Fruit fly (Drosophila melanogaster): Measurements from ENCODE around the gene ovo.

DNA sequence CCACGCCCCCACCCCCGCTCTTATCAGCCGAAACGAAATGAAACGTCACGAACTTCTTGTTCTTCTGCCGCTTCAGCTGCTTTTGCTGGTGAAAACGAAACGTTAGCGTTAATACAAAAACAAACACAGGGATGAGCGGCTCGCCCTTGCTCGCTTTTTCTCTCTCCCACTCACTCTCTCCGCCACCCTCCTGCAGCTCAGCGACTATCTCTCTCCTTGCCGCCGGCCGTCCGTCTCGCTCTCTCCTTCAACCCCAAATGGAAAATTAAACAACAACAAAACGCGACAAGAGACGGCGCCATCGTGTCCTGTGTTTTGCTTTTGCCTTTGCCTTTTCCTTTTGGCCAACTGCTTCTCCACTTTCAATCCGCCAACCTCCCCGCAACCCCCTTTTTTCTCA, 46.3 kb downstream of the ovo start:
- no peak for TF ChIP-seq CG4496 (GFP tag; IDR thresholded peaks at IDR 0.05)
- no peak for TF ChIP-seq EcR (GFP tag; optimal IDR thresholded peaks at IDR 0.05)
- TF ChIP-seq gl (tag; optimal IDR thresholded peaks at IDR 0.05), result no peak
- TF ChIP-seq Ets98B (GFP tag; IDR thresholded peaks at IDR 0.05), result no peak
- TF ChIP-seq CG34367 (tag; optimal IDR thresholded peaks at IDR 0.05), result no peak
- TF ChIP-seq rn (GFP tag; IDR thresholded peaks at IDR 0.05), result no peak

All from whole organism, pupa.